Fruit fly (Drosophila melanogaster) whole organism, embryonic: ENCODE results near the gene Set2.

Source experiments
- Atf6 ChIP-seq: fragments of 200-800 bp; sonication (Bioruptor generic); IDR thresholded peaks from 2 replicates; pipeline ENCODE4 v1.3.6; 2022; ENCODE audit warnings: missing biosample characterization, missing genetic modification characterization
- CG10209 ChIP-seq: fragments of 200-800 bp; sonication (Bioruptor generic); optimal IDR thresholded peaks from 3 replicates; lab custom pipeline; 2017; ENCODE audit warnings: missing biosample characterization, mild to moderate bottlenecking, missing genetic modification characterization, missing genetic modification reagents
- CG11695 ChIP-seq: fragments of 200-800 bp; sonication (Bioruptor generic); IDR thresholded peaks from 3 replicates; pipeline ENCODE4 v1.3.6; 2022; ENCODE audit warnings: missing biosample characterization, missing genetic modification characterization
- CG11696 ChIP-seq: fragments of 200-800 bp; sonication (Bioruptor generic); IDR thresholded peaks from 2 replicates; pipeline ENCODE4 v1.3.6; 2022; ENCODE audit warnings: missing biosample characterization, missing genetic modification characterization
- CG12155 ChIP-seq: fragments of 200-800 bp; sonication (Bioruptor generic); optimal IDR thresholded peaks from 3 replicates; lab custom pipeline; 2016; ENCODE audit warnings: missing biosample characterization, missing genetic modification characterization
- CG13775 ChIP-seq: fragments of 200-800 bp; sonication (Bioruptor generic); optimal IDR thresholded peaks from 3 replicates; lab custom pipeline; 2017; ENCODE audit warnings: missing biosample characterization, mild to moderate bottlenecking, missing genetic modification characterization
- CG15011 ChIP-seq: fragments of 200-800 bp; sonication (Bioruptor generic); optimal IDR thresholded peaks from 3 replicates; lab custom pipeline; 2018; ENCODE audit warnings: missing biosample characterization, mild to moderate bottlenecking, missing genetic modification characterization
- CG2120 ChIP-seq: fragments of 200-800 bp; sonication (Bioruptor generic); optimal IDR thresholded peaks from 3 replicates; lab custom pipeline; 2016; ENCODE audit warnings: missing biosample characterization, missing genetic modification characterization
- CG2678 ChIP-seq: fragments of 200-800 bp; sonication (Bioruptor generic); optimal IDR thresholded peaks from 3 replicates; lab custom pipeline; 2019; ENCODE audit warnings: missing biosample characterization, mild to moderate bottlenecking, missing genetic modification characterization, moderate library complexity
- CG3281 ChIP-seq: fragments of 200-800 bp; sonication (Bioruptor generic); optimal IDR thresholded peaks from 3 replicates; lab custom pipeline; 2017; ENCODE audit warnings: missing biosample characterization, mild to moderate bottlenecking, missing genetic modification characterization
- CG8089 ChIP-seq: fragments of 200-800 bp; sonication (Bioruptor generic); optimal IDR thresholded peaks from 3 replicates; lab custom pipeline; 2016; ENCODE audit warnings: missing biosample characterization, missing genetic modification characterization
- CG8290 ChIP-seq, 3 experiments: fragments of 200-800 bp; sonication (Bioruptor generic); optimal IDR thresholded peaks; 2 replicates each; lab custom pipeline; 2016 to 2019; ENCODE audit warnings: missing biosample characterization in 3 of 3, missing genetic modification characterization in 3 of 3, mild to moderate bottlenecking in 2 of 3, moderate library complexity in 1 of 3
- CG8388 ChIP-seq: fragments of 200-800 bp; sonication (Bioruptor generic); optimal IDR thresholded peaks from 2 replicates; lab custom pipeline; 2019; ENCODE audit warnings: missing biosample characterization, mild to moderate bottlenecking, missing genetic modification characterization, moderate library complexity
- CG9727 ChIP-seq: fragments of 200-800 bp; sonication (Bioruptor generic); optimal IDR thresholded peaks from 3 replicates; lab custom pipeline; 2017; ENCODE audit warnings: missing biosample characterization, mild to moderate bottlenecking, missing genetic modification characterization
- CG9797 ChIP-seq: fragments of 200-800 bp; sonication (Bioruptor generic); optimal IDR thresholded peaks from 3 replicates; lab custom pipeline; 2018; ENCODE audit warnings: missing biosample characterization, mild to moderate bottlenecking, missing genetic modification characterization
- Drgx ChIP-seq: fragments of 200-800 bp; sonication (Bioruptor generic); IDR thresholded peaks from 2 replicates; pipeline ENCODE4 v1.3.6; 2022; ENCODE audit warnings: missing biosample characterization, missing genetic modification characterization
- HHEX ChIP-seq: fragments of 200-800 bp; sonication (Bioruptor generic); optimal IDR thresholded peaks from 3 replicates; lab custom pipeline; 2017; ENCODE audit warnings: missing biosample characterization, mild to moderate bottlenecking, missing genetic modification characterization, missing genetic modification reagents
- Hmr ChIP-seq: fragments of 200-800 bp; sonication (Bioruptor generic); optimal IDR thresholded peaks from 3 replicates; lab custom pipeline; 2017; ENCODE audit warnings: mild to moderate bottlenecking, missing biosample characterization, missing genetic modification reagents, missing genetic modification characterization
- Meics ChIP-seq: fragments of 200-800 bp; sonication (Bioruptor generic); optimal IDR thresholded peaks from 2 replicates; lab custom pipeline; 2017; ENCODE audit warnings: missing biosample characterization, mild to moderate bottlenecking, missing genetic modification characterization
- NC2β ChIP-seq: fragments of 200-800 bp; sonication (Bioruptor generic); optimal IDR thresholded peaks from 2 replicates; lab custom pipeline; 2016; ENCODE audit warnings: missing biosample characterization, missing genetic modification characterization
- Pdp1 ChIP-seq, 2 experiments: fragments of 200-800 bp; sonication (Bioruptor generic); optimal IDR thresholded peaks; 3 replicates each; lab custom pipeline; 2016; ENCODE audit warnings: missing biosample characterization in 2 of 2, missing genetic modification characterization in 2 of 2, mild to moderate bottlenecking in 1 of 2, moderate library complexity in 1 of 2
- Sox102F ChIP-seq: fragments of 200-800 bp; sonication (Bioruptor generic); optimal IDR thresholded peaks from 2 replicates; lab custom pipeline; 2018; ENCODE audit warnings: missing biosample characterization, mild to moderate bottlenecking, missing genetic modification characterization, moderate library complexity
- Trl ChIP-seq, 3 experiments: fragments of >200 bp in 2 of 3; fragments of 200-800 bp in 1 of 3; sonication (Bioruptor generic) in 1 of 3; optimal IDR thresholded peaks; 2 replicates in 1 of 3; 3 replicates in 2 of 3; lab custom pipeline; 2016 to 2017; ENCODE audit warnings: missing biosample characterization in 1 of 3, missing genetic modification characterization in 1 of 3
- YL-1 ChIP-seq: fragments of 200-800 bp; sonication (Bioruptor generic); optimal IDR thresholded peaks from 3 replicates; lab custom pipeline; 2017; ENCODE audit warnings: missing biosample characterization, mild to moderate bottlenecking, missing genetic modification characterization
- al ChIP-seq: fragments of 200-800 bp; sonication (Bioruptor generic); IDR thresholded peaks from 2 replicates; pipeline ENCODE4 v1.3.6; 2022; ENCODE audit warnings: missing biosample characterization, missing genetic modification characterization
- chm ChIP-seq: fragments of 200-800 bp; sonication (Bioruptor generic); IDR thresholded peaks from 2 replicates; pipeline ENCODE4 v1.3.6; 2022; ENCODE audit warnings: missing biosample characterization, missing genetic modification characterization
- cwo ChIP-seq: fragments of 200-800 bp; sonication (Bioruptor generic); optimal IDR thresholded peaks from 3 replicates; lab custom pipeline; 2017; ENCODE audit warnings: missing biosample characterization, missing genetic modification characterization, mild to moderate bottlenecking, moderate library complexity, missing genetic modification reagents
- ewg ChIP-seq: fragments of 200-800 bp; sonication (Bioruptor generic); optimal IDR thresholded peaks from 3 replicates; lab custom pipeline; 2017; ENCODE audit warnings: mild to moderate bottlenecking, missing biosample characterization, missing genetic modification reagents, missing genetic modification characterization
- gem ChIP-seq: fragments of 200-800 bp; sonication (Bioruptor generic); optimal IDR thresholded peaks from 2 replicates; lab custom pipeline; 2019; ENCODE audit warnings: missing biosample characterization, mild to moderate bottlenecking, missing genetic modification characterization, moderate library complexity
- lab ChIP-seq: fragments of 200-800 bp; sonication (Bioruptor generic); optimal IDR thresholded peaks from 3 replicates; lab custom pipeline; 2017; ENCODE audit warnings: missing biosample characterization, missing genetic modification characterization, mild to moderate bottlenecking, moderate library complexity, missing genetic modification reagents
- lilli ChIP-seq: fragments of 200-800 bp; sonication (Bioruptor generic); optimal IDR thresholded peaks from 3 replicates; lab custom pipeline; 2016; ENCODE audit warnings: missing biosample characterization, missing genetic modification characterization
- lmd ChIP-seq: fragments of 200-800 bp; sonication (Bioruptor generic); IDR thresholded peaks from 2 replicates; pipeline ENCODE4 v1.3.6; 2022; ENCODE audit warnings: missing biosample characterization, missing genetic modification characterization
- nerfin-1 ChIP-seq: fragments of 200-800 bp; sonication (Bioruptor generic); optimal IDR thresholded peaks from 3 replicates; lab custom pipeline; 2019; ENCODE audit warnings: missing biosample characterization, mild to moderate bottlenecking, missing genetic modification characterization, moderate library complexity
- nom ChIP-seq: fragments of 200-800 bp; sonication (Bioruptor generic); optimal IDR thresholded peaks from 2 replicates; lab custom pipeline; 2017; ENCODE audit warnings: missing biosample characterization, missing genetic modification characterization, mild to moderate bottlenecking, moderate library complexity, missing genetic modification reagents
- peb ChIP-seq: fragments of 200-800 bp; sonication (Bioruptor generic); IDR thresholded peaks from 2 replicates; pipeline ENCODE4 v1.3.6; 2022; ENCODE audit warnings: missing biosample characterization, missing genetic modification characterization
- pnt ChIP-seq: fragments of 200-800 bp; sonication (Bioruptor generic); optimal IDR thresholded peaks from 3 replicates; lab custom pipeline; 2016; ENCODE audit warnings: missing biosample characterization, missing genetic modification characterization
- prd ChIP-seq, 3 experiments: fragments of >200 bp in 2 of 3; fragments of 200-800 bp in 1 of 3; sonication (Bioruptor generic) in 1 of 3; optimal IDR thresholded peaks in 2 of 3; IDR thresholded peaks in 1 of 3; 2 replicates in 2 of 3; 3 replicates in 1 of 3; pipeline versions ENCODE4 v1.3.6 to Lab custom; 2017 to 2022; ENCODE audit warnings: missing biosample characterization in 1 of 3, missing genetic modification characterization in 1 of 3
- sd ChIP-seq: fragments of 200-800 bp; sonication (Bioruptor generic); optimal IDR thresholded peaks from 3 replicates; lab custom pipeline; 2018; ENCODE audit warnings: missing biosample characterization, mild to moderate bottlenecking, missing genetic modification characterization, moderate library complexity
- sens ChIP-seq: fragments of 200-800 bp; sonication (Bioruptor generic); peaks from one replicate; lab custom pipeline; 2016; ENCODE audit warnings: missing biosample characterization, missing genetic modification characterization
- so ChIP-seq: fragments of 200-800 bp; sonication (Bioruptor generic); IDR thresholded peaks from 3 replicates; pipeline ENCODE4 v1.3.6; 2022; ENCODE audit warnings: missing biosample characterization, missing genetic modification characterization
- stc ChIP-seq: fragments of 200-800 bp; sonication (Bioruptor generic); IDR thresholded peaks from 2 replicates; pipeline ENCODE4 v1.3.6; 2022; ENCODE audit warnings: missing biosample characterization, missing genetic modification characterization
- tna ChIP-seq: fragments of 200-800 bp; sonication (Bioruptor generic); IDR thresholded peaks from 2 replicates; pipeline ENCODE4 v1.3.6; 2022; ENCODE audit warnings: missing biosample characterization, missing genetic modification characterization; ENCODE audit not compliant: partially characterized antibody
- toy ChIP-seq: fragments of 200-800 bp; sonication (Bioruptor generic); IDR thresholded peaks from 2 replicates; pipeline ENCODE4 v1.3.6; 2022; ENCODE audit warnings: missing biosample characterization, missing genetic modification characterization
- wek ChIP-seq: fragments of 200-800 bp; sonication (Bioruptor generic); optimal IDR thresholded peaks from 3 replicates; lab custom pipeline; 2018; ENCODE audit warnings: missing biosample characterization, mild to moderate bottlenecking, missing genetic modification characterization, moderate library complexity
- wor ChIP-seq: fragments of 200-800 bp; sonication (Bioruptor generic); IDR thresholded peaks from 2 replicates; pipeline ENCODE4 v1.3.6; 2022; ENCODE audit warnings: missing biosample characterization, missing genetic modification characterization

The Set2 gene

DNA sequence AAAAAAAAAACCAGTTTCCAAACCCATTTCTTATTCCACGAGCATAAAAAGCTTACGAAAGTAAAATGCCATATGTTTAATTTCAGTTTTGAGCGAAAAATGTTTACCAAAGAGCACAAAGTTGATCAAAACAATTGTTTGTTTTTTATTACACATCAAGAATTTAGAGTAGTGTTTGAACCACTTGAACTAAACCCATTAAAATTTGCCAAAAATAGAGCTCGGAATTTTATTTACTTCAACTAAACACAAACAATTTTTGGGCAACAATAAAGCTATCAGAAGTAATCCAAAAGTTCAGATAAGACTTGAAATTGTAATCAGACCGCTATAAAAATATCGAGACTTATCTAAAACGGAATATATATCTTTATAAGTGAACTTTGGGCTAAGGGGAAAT is 38.1 kb upstream of the Set2 start (continued):
- TF ChIP-seq Sox102F (GFP tag; lab: Kevin White, UChicago): no peak
- TF ChIP-seq tna (GFP tag; lab: Robert Waterston, UW): no peak
- TF ChIP-seq wek (GFP tag; lab: Kevin White, UChicago): no peak
- no peak for TF ChIP-seq CG2120
- no peak for TF ChIP-seq al (GFP tag; lab: Robert Waterston, UW)
- TF ChIP-seq toy (GFP tag; lab: Robert Waterston, UW): no peak

DNA sequence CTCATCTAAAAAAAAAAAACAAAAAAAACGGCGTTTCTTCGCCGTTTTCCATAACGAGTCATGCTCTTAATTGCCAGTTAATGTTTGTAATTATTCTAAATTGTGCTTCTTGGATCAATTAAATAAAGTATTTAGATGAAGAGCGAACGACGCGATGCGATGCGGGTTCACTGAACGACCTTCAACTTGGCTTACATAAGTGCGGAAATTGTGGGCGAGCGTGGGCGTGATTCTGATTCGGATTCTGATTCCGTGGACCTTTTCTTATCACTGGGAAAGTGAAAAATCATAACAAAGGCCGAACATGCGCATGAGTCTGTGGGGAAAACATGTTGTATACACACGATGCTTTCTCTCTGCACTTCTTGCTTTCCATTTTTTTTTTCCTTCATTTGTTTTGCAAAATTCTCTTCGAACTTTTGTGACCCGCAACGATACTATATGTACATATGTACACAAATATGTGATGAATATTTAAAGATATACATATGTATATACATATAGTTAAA is 37.5 kb upstream of the Set2 start:
- peak in 1 of 2 experiments; percentile 62 for TF ChIP-seq Pdp1 (GFP tag; optimal IDR thresholded peaks at IDR 0.05; lab: Kevin White, UChicago)
- peak; percentile 51 for TF ChIP-seq ewg (GFP tag; lab: Kevin White, UChicago)
- no peak for TF ChIP-seq chm

dm6 chrX:13376520-13376919 is 36.5 kb upstream of the Set2 start:
- TF ChIP-seq CG2120 (peak; percentile 71), sens (GFP tag; lab: Kevin White, UChicago) (peak; percentile 63), CG11695 (GFP tag; lab: Robert Waterston, UW) (0 out of 3 replicates have a peak, but pooled peaks have one; percentile 42), lmd (peak; percentile 24; the same call in 1 of the 2 replicates), nerfin-1 (tag; lab: Kevin White, UChicago) (no peak), cwo (peak; percentile 43), NC2β (GFP tag; lab: Kevin White, UChicago) (no peak), Atf6 (GFP tag; lab: Robert Waterston, UW) (peak; percentile 30; the same call in 1 of the 2 replicates), so (GFP tag; lab: Robert Waterston, UW) (0 out of 3 replicates have a peak, but pooled peaks have one; percentile 15), CG11696 (peak; percentile 82), HHEX (GFP tag; lab: Kevin White, UChicago) (peak; percentile 27), CG9727 (GFP tag; lab: Kevin White, UChicago) (peak; percentile 37), pnt (GFP tag; lab: Kevin White, UChicago) (no peak), wor (GFP tag; lab: Robert Waterston, UW) (no peak), CG12155 (GFP tag; lab: Kevin White, UChicago) (peak; percentile 8), CG2678 (tag; lab: Kevin White, UChicago) (peak; percentile 50), nom (GFP tag; lab: Kevin White, UChicago) (peak; percentile 26), Drgx (GFP tag; lab: Robert Waterston, UW) (peak; percentile 55), CG8089 (GFP tag; lab: Kevin White, UChicago) (no peak), lab (GFP tag; lab: Kevin White, UChicago) (peak; percentile 70), CG3281 (peak; percentile 44), Meics (GFP tag; lab: Kevin White, UChicago) (peak; percentile 37), stc (GFP tag; lab: Robert Waterston, UW) (peak; percentile 54), CG15011 (GFP tag; lab: Kevin White, UChicago) (peak; percentile 6), Hmr (GFP tag; lab: Kevin White, UChicago) (peak; percentile 52), sd (tag; lab: Kevin White, UChicago) (no peak), CG9797 (no peak), YL-1 (GFP tag; lab: Kevin White, UChicago) (no peak), peb (GFP tag; lab: Robert Waterston, UW) (no peak), lilli (GFP tag; lab: Kevin White, UChicago) (peak; percentile 49), CG8290 (GFP tag; optimal IDR thresholded peaks at IDR 0.05; lab: Kevin White, UChicago) (no peak), CG8290 (tag; optimal IDR thresholded peaks at IDR 0.05; lab: Kevin White, UChicago) (peak in 1 of 2 experiments; percentile 43), gem (tag; lab: Kevin White, UChicago) (peak; percentile 47), Trl (optimal IDR thresholded peaks at IDR 0.05; lab: Kevin White, UChicago) (no peak), Trl (GFP tag; optimal IDR thresholded peaks at IDR 0.05; lab: Kevin White, UChicago) (peak; percentile 21), CG13775 (peak; percentile 12), CG8388 (GFP tag; lab: Kevin White, UChicago) (peak; percentile 12), CG10209 (GFP tag; lab: Kevin White, UChicago) (peak; percentile 24), prd (optimal IDR thresholded peaks at IDR 0.05; lab: Kevin White, UChicago) (no peak), prd (GFP tag; IDR thresholded peaks at IDR 0.05; lab: Robert Waterston, UW) (0 out of 3 replicates have a peak, but pooled peaks have one; percentile 14)
